Fruit fly (Drosophila melanogaster): ENCODE results near the gene CG13999.
A peak's percentile ranks its signal among the peaks of the same experiment; 100 is the strongest.

Gene CG13999

DNA sequence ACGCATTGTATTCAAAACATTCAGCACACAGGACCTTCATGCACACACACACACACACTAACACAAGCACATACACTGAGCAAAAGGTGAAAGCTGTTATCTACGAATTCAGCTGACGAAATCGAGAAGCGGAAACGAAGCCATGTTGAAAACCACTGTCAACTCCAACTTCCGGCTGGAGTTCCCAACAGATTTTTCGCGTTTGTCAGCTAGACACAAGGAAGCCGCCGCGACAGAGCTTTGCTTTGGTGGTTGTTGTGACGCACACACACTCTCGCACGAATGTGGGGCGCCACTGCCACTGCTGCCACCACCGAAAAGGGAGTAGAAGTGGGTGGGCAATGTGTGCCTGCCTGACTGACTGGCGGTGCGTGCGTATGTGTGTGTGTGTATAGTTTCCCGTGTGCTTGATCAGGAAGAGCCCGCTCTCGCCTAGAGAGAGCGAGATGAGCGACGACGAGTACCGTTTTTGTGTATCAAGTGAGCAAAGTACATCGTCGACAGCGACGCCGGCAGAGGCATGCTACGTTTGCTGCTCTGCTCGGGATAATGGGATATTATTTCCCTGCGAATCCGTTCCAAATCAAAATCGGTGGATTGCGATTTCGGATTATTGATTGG lies 41.5 kb upstream of the CG13999 start (continued):
- peak; percentile 34; the same call in 1 of the 2 replicates for TF ChIP-seq gsb (GFP tag; IDR thresholded peaks at IDR 0.05)
- TF ChIP-seq cato (GFP tag; optimal IDR thresholded peaks at IDR 0.05; ENCODE audit: borderline replicate concordance): no peak
- TF ChIP-seq CG1233 (GFP tag; optimal IDR thresholded peaks at IDR 0.05): peak; percentile 73
- TF ChIP-seq CG6272 (GFP tag; IDR thresholded peaks at IDR 0.05): no peak
- TF ChIP-seq NFAT (GFP tag; IDR thresholded peaks at IDR 0.05): 0 out of 2 replicates have a peak, but pooled peaks have one; percentile 11
- peak; percentile 14 for TF ChIP-seq Dip3 (GFP tag; optimal IDR thresholded peaks at IDR 0.05)
- TF ChIP-seq Side (GFP tag; optimal IDR thresholded peaks at IDR 0.05): peak; percentile 48
- no peak for TF ChIP-seq Lhr (GFP tag; optimal IDR thresholded peaks at IDR 0.05)
- peak; percentile 30 for TF ChIP-seq Spps (tag; optimal IDR thresholded peaks at IDR 0.05)
- no peak for TF ChIP-seq tna (GFP tag; IDR thresholded peaks at IDR 0.05; ENCODE audit: partially characterized antibody)
- TF ChIP-seq CG6683 (GFP tag; optimal IDR thresholded peaks at IDR 0.05): peak; percentile 41
- TF ChIP-seq kah (GFP tag; optimal IDR thresholded peaks at IDR 0.05): peak; percentile 90
- TF ChIP-seq en (GFP tag; optimal IDR thresholded peaks at IDR 0.05): peak; percentile 13
- no peak for TF ChIP-seq yki (optimal IDR thresholded peaks at IDR 0.05)
- no peak for TF ChIP-seq tup (GFP tag; optimal IDR thresholded peaks at IDR 0.05)
- TF ChIP-seq CG9876 (GFP tag; optimal IDR thresholded peaks at IDR 0.05): no peak
- TF ChIP-seq CG14441 (GFP tag; IDR thresholded peaks at IDR 0.05): 0 out of 2 replicates have a peak, but pooled peaks have one; percentile 8
- TF ChIP-seq gsb-n (tag; optimal IDR thresholded peaks at IDR 0.05): peak; percentile 53
- TF ChIP-seq Myb (GFP tag; optimal IDR thresholded peaks at IDR 0.05): no peak
- peak; percentile 72 for TF ChIP-seq nerfin-1 (tag; optimal IDR thresholded peaks at IDR 0.05)
- 0 out of 3 replicates have a peak, but pooled peaks have one; percentile 48 for TF ChIP-seq CG11695 (GFP tag; IDR thresholded peaks at IDR 0.05)
- TF ChIP-seq Hr39 (optimal IDR thresholded peaks at IDR 0.05): no peak
- peak; percentile 18 for TF ChIP-seq Vsx1 (GFP tag; optimal IDR thresholded peaks at IDR 0.05)
- TF ChIP-seq CG34224 (GFP tag; IDR thresholded peaks at IDR 0.05; ENCODE audit: partially characterized antibody): no peak
- no peak for TF ChIP-seq CG1647 (GFP tag; optimal IDR thresholded peaks at IDR 0.05)
- TF ChIP-seq row (GFP tag; IDR thresholded peaks at IDR 0.05): no peak
- no peak for TF ChIP-seq CG10274 (GFP tag; optimal IDR thresholded peaks at IDR 0.05)
- no peak for TF ChIP-seq Dref (GFP tag; IDR thresholded peaks at IDR 0.05)
- no peak for TF ChIP-seq unc-4 (GFP tag; IDR thresholded peaks at IDR 0.05; ENCODE audit: partially characterized antibody)
- no peak for TF ChIP-seq luna (GFP tag; optimal IDR thresholded peaks at IDR 0.05)
- peak in 1 of 3 experiments; percentile 44 for TF ChIP-seq lola (GFP tag; optimal IDR thresholded peaks at IDR 0.05)
- TF ChIP-seq dpn (GFP tag; optimal IDR thresholded peaks at IDR 0.05): peak in 1 of 2 experiments; percentile 14
- no peak for TF ChIP-seq CG16863 (GFP tag; optimal IDR thresholded peaks at IDR 0.05)
- no peak for TF ChIP-seq CG1024 (GFP tag; IDR thresholded peaks at IDR 0.05)
- peak; percentile 49; the same call in 1 of the 2 replicates for TF ChIP-seq chm (GFP tag; IDR thresholded peaks at IDR 0.05)
- TF ChIP-seq CG15514 (GFP tag; optimal IDR thresholded peaks at IDR 0.05): peak; percentile 66
- no peak for TF ChIP-seq CG3847 (GFP tag; IDR thresholded peaks at IDR 0.05)
- TF ChIP-seq CG12219 (GFP tag; optimal IDR thresholded peaks at IDR 0.05): peak; percentile 73
- no peak for TF ChIP-seq dm (GFP tag; optimal IDR thresholded peaks at IDR 0.05)
- TF ChIP-seq Sry-δ (GFP tag; optimal IDR thresholded peaks at IDR 0.05): no peak
- no peak for TF ChIP-seq ro (GFP tag; IDR thresholded peaks at IDR 0.05)
- TF ChIP-seq YL-1 (GFP tag; optimal IDR thresholded peaks at IDR 0.05): peak; percentile 39
- peak; percentile 46 for TF ChIP-seq CG18262 (tag; optimal IDR thresholded peaks at IDR 0.05)
- TF ChIP-seq CG2129 (GFP tag; IDR thresholded peaks at IDR 0.05; ENCODE audit: partially characterized antibody): no peak
- no peak for TF ChIP-seq pita (GFP tag; optimal IDR thresholded peaks at IDR 0.05)
- no peak for TF ChIP-seq CG9609 (GFP tag; optimal IDR thresholded peaks at IDR 0.05)
- TF ChIP-seq HLHmδ (GFP tag; optimal IDR thresholded peaks at IDR 0.05): peak; percentile 68
- no peak for TF ChIP-seq eve (GFP tag; optimal IDR thresholded peaks at IDR 0.05)
- no peak for TF ChIP-seq CG5245 (GFP tag; optimal IDR thresholded peaks at IDR 0.05)
- TF ChIP-seq D (optimal IDR thresholded peaks at IDR 0.05): no peak
- peak; percentile 52 for TF ChIP-seq D (GFP tag; optimal IDR thresholded peaks at IDR 0.05)
